Worm (Caenorhabditis elegans) whole organism, L4 larva: ENCODE data around the gene elp-1.

Experiments
- D1046.2 ChIP-seq: fragments of 200-800 bp; sonication (Bioruptor generic); IDR thresholded peaks from 2 replicates; pipeline ENCODE4 v1.3.6; 2022; ENCODE audit warnings: missing genetic modification characterization, missing compliant biosample characterization
- F10B5.3 ChIP-seq: sonication (generic microtip); optimal IDR thresholded peaks from 2 replicates; lab custom pipeline; 2016; ENCODE audit warnings: mild to moderate bottlenecking, missing genetic modification characterization, missing compliant biosample characterization
- F37D6.2 ChIP-seq: sonication (generic microtip); optimal IDR thresholded peaks from 2 replicates; lab custom pipeline; 2016; ENCODE audit warnings: mild to moderate bottlenecking, missing genetic modification characterization, missing compliant biosample characterization
- F49E8.2 ChIP-seq: sonication (generic microtip); optimal IDR thresholded peaks from 2 replicates; lab custom pipeline; 2016; ENCODE audit warnings: missing compliant biosample characterization, mild to moderate bottlenecking, missing genetic modification characterization, borderline replicate concordance
- R02D3.7 ChIP-seq: fragments of 150-350 bp; sonication (generic microtip); optimal IDR thresholded peaks from 3 replicates; lab custom pipeline; 2014; ENCODE audit warnings: missing biosample characterization, missing genetic modification characterization
- T26A8.4 ChIP-seq: fragments of 200-800 bp; sonication (Bioruptor generic); IDR thresholded peaks from 2 replicates; pipeline ENCODE4 v1.3.6; 2022; ENCODE audit warnings: missing genetic modification characterization, missing compliant biosample characterization
- Y48G9A.11 ChIP-seq: fragments of 200-800 bp; sonication (Bioruptor generic); IDR thresholded peaks from 2 replicates; pipeline ENCODE4 v1.3.6; 2022; ENCODE audit warnings: missing genetic modification reagents, missing genetic modification characterization, missing compliant biosample characterization
- Y75B8A.6 ChIP-seq: fragments of 200-800 bp; sonication (Bioruptor generic); IDR thresholded peaks from 2 replicates; pipeline ENCODE4 v1.3.6; 2022; ENCODE audit warnings: missing genetic modification reagents, missing genetic modification characterization, missing compliant biosample characterization
- ZK546.5 ChIP-seq, 2 experiments: sonication (generic microtip); optimal IDR thresholded peaks; 2 replicates each; lab custom pipeline; 2017; ENCODE audit warnings: missing biosample characterization in 2 of 2, missing genetic modification characterization in 2 of 2
- aly-2 ChIP-seq: sonication (generic microtip); optimal IDR thresholded peaks from 2 replicates; lab custom pipeline; 2018; ENCODE audit warnings: missing biosample characterization, missing genetic modification characterization
- ama-1 ChIP-seq: fragments of 150-350 bp; optimal IDR thresholded peaks from 2 replicates; lab custom pipeline; 2014; ENCODE audit warnings: inconsistent platforms, mixed read lengths
- attf-4 ChIP-seq: sonication (generic microtip); optimal IDR thresholded peaks from 3 replicates; lab custom pipeline; 2017; ENCODE audit warnings: missing biosample characterization, missing genetic modification characterization
- ceh-20 ChIP-seq: fragments of 200-800 bp; sonication (Bioruptor generic); IDR thresholded peaks from 2 replicates; pipeline ENCODE4 v1.3.6; 2022; ENCODE audit warnings: missing genetic modification reagents, missing genetic modification characterization, missing compliant biosample characterization
- ceh-32 ChIP-seq: sonication (generic microtip); optimal IDR thresholded peaks from 2 replicates; lab custom pipeline; 2016; ENCODE audit warnings: mild to moderate bottlenecking, missing genetic modification characterization, missing compliant biosample characterization; ENCODE audit not compliant: poor library complexity
- ceh-62 ChIP-seq: sonication (generic microtip); optimal IDR thresholded peaks from 2 replicates; lab custom pipeline; 2017; ENCODE audit warnings: missing biosample characterization, missing genetic modification characterization
- dmd-6 ChIP-seq: fragments of 200-800 bp; sonication (Bioruptor generic); IDR thresholded peaks from 2 replicates; pipeline ENCODE4 v1.3.6; 2022; ENCODE audit warnings: missing genetic modification reagents, missing genetic modification characterization, missing compliant biosample characterization
- dpl-1 ChIP-seq: fragments of 150-350 bp; optimal IDR thresholded peaks from 2 replicates; lab custom pipeline; 2014; ENCODE audit warnings: missing biosample characterization, missing genetic modification reagents, missing genetic modification characterization
- egl-27 ChIP-seq: sonication (generic microtip); optimal IDR thresholded peaks from 3 replicates; lab custom pipeline; 2017; ENCODE audit warnings: missing biosample characterization, missing genetic modification reagents, missing genetic modification characterization
- egl-43 ChIP-seq: fragments of 200-800 bp; sonication (Bioruptor generic); IDR thresholded peaks from 2 replicates; pipeline ENCODE4 v1.3.6; 2022; ENCODE audit warnings: missing genetic modification reagents, missing genetic modification characterization, missing compliant biosample characterization
- fkh-10 ChIP-seq: fragments of 150-350 bp; optimal IDR thresholded peaks from 2 replicates; lab custom pipeline; 2014; ENCODE audit warnings: missing biosample characterization, missing genetic modification reagents, missing genetic modification characterization
- fos-1 ChIP-seq: fragments of 150-350 bp; optimal IDR thresholded peaks from 2 replicates; lab custom pipeline; 2014; ENCODE audit warnings: missing biosample characterization, missing genetic modification characterization
- lim-7 ChIP-seq: fragments of 200-800 bp; sonication (Bioruptor generic); IDR thresholded peaks from 2 replicates; pipeline ENCODE4 v1.3.6; 2022; ENCODE audit warnings: missing genetic modification characterization, missing compliant biosample characterization
- lin-1 ChIP-seq: fragments of 200-800 bp; sonication (Bioruptor generic); IDR thresholded peaks from 2 replicates; pipeline ENCODE4 v1.3.6; 2022; ENCODE audit warnings: missing genetic modification reagents, missing genetic modification characterization, missing compliant biosample characterization
- lin-38 ChIP-seq: fragments of 200-800 bp; sonication (Bioruptor generic); IDR thresholded peaks from 2 replicates; pipeline ENCODE4 v1.3.6; 2022; ENCODE audit warnings: missing genetic modification reagents, missing genetic modification characterization, missing compliant biosample characterization
- mdl-1 ChIP-seq, 2 experiments: fragments of 150-350 bp in 1 of 2; sonication (generic microtip) in 1 of 2; optimal IDR thresholded peaks; 2 replicates each; lab custom pipeline; 2014 to 2017; ENCODE audit warnings: missing biosample characterization in 2 of 2, missing genetic modification characterization in 2 of 2
- mep-1 ChIP-seq: fragments of 150-350 bp; sonication (generic microtip); optimal IDR thresholded peaks from 3 replicates; lab custom pipeline; 2014; ENCODE audit warnings: missing biosample characterization, missing genetic modification characterization
- mes-2 ChIP-seq: sonication (generic microtip); optimal IDR thresholded peaks from 2 replicates; lab custom pipeline; 2016; ENCODE audit warnings: missing genotype, mild to moderate bottlenecking, missing genetic modification characterization, missing compliant biosample characterization; ENCODE audit not compliant: poor library complexity, severe bottlenecking
- mxl-2 ChIP-seq: fragments of 200-800 bp; sonication (Bioruptor generic); conservative IDR thresholded peaks from 2 replicates; pipeline ENCODE4 v1.3.6; 2022; ENCODE audit warnings: missing genetic modification reagents, missing genetic modification characterization, missing compliant biosample characterization
- nhr-10 ChIP-seq: fragments of 150-350 bp; optimal IDR thresholded peaks from 2 replicates; lab custom pipeline; 2014; ENCODE audit warnings: missing biosample characterization, missing genetic modification characterization
- nhr-111 ChIP-seq: fragments of 200-800 bp; sonication (Bioruptor generic); optimal IDR thresholded peaks from 2 replicates; lab custom pipeline; 2018; ENCODE audit warnings: mild to moderate bottlenecking, missing genetic modification characterization, missing compliant biosample characterization
- nhr-28 ChIP-seq: fragments of 150-350 bp; optimal IDR thresholded peaks from 2 replicates; lab custom pipeline; 2014; ENCODE audit warnings: missing biosample characterization, missing genetic modification characterization
- nhr-41 ChIP-seq: fragments of 200-800 bp; sonication (Bioruptor generic); IDR thresholded peaks from 2 replicates; pipeline ENCODE4 v1.3.6; 2022; ENCODE audit warnings: missing genetic modification reagents, missing genetic modification characterization, missing compliant biosample characterization
- nhr-42 ChIP-seq: fragments of 200-800 bp; sonication (Bioruptor generic); IDR thresholded peaks from 2 replicates; pipeline ENCODE4 v1.3.6; 2022; ENCODE audit warnings: missing genetic modification characterization, missing compliant biosample characterization
- nhr-77 ChIP-seq: fragments of 150-350 bp; optimal IDR thresholded peaks from 2 replicates; lab custom pipeline; 2014; ENCODE audit warnings: missing biosample characterization, missing genetic modification characterization
- pha-4 ChIP-seq, 2 experiments: fragments of 150-350 bp in 1 of 2; fragments of 200-800 bp in 1 of 2; sonication (Bioruptor generic) in 1 of 2; IDR thresholded peaks in 1 of 2; optimal IDR thresholded peaks in 1 of 2; 2 replicates each; pipeline versions ENCODE4 v1.3.6 to Lab custom; 2014 to 2022; ENCODE audit warnings: missing genetic modification characterization in 2 of 2, missing genetic modification reagents in 2 of 2, missing biosample characterization in 1 of 2, missing compliant biosample characterization in 1 of 2
- pqm-1 ChIP-seq: sonication (generic microtip); optimal IDR thresholded peaks from 2 replicates; lab custom pipeline; 2017; ENCODE audit warnings: missing biosample characterization, missing genetic modification characterization
- saeg-2 ChIP-seq: fragments of 200-800 bp; sonication (Bioruptor generic); IDR thresholded peaks from 2 replicates; pipeline ENCODE4 v1.3.6; 2022; ENCODE audit warnings: missing genetic modification reagents, missing genetic modification characterization, missing compliant biosample characterization
- skn-1 ChIP-seq: fragments of 150-350 bp; optimal IDR thresholded peaks from 2 replicates; lab custom pipeline; 2014; ENCODE audit warnings: missing biosample characterization, missing genetic modification characterization
- snpc-1.2 ChIP-seq: fragments of 200-800 bp; sonication (Bioruptor generic); IDR thresholded peaks from 2 replicates; pipeline ENCODE4 v1.3.6; 2022; ENCODE audit warnings: missing genetic modification reagents, missing genetic modification characterization, missing compliant biosample characterization
- spr-1 ChIP-seq: sonication (generic microtip); optimal IDR thresholded peaks from 2 replicates; lab custom pipeline; 2016; ENCODE audit warnings: mild to moderate bottlenecking, missing genetic modification characterization, missing compliant biosample characterization
- zag-1 ChIP-seq: fragments of 150-350 bp; optimal IDR thresholded peaks from 2 replicates; lab custom pipeline; 2014; ENCODE audit warnings: missing biosample characterization, missing genetic modification characterization
- zfp-3 ChIP-seq: fragments of 200-800 bp; sonication (Bioruptor generic); conservative IDR thresholded peaks from 2 replicates; pipeline ENCODE4 v1.3.6; 2022; ENCODE audit warnings: missing genetic modification reagents, missing genetic modification characterization, missing compliant biosample characterization

elp-1 gene

ce11 chrV:20770061-20770460 lies at the start of gene elp-1:
TSS of gene elp-1 (minus strand) at chrV:20770161.
- TF ChIP-seq F37D6.2 (no peak), spr-1 (tag; lab: Kevin White, UChicago) (no peak), mdl-1 (tag; optimal IDR thresholded peaks at IDR 0.05; lab: Kevin White, UChicago) (no peak), ceh-32 (tag; lab: Kevin White, UChicago) (no peak), dpl-1 (GFP tag; lab: Kevin White, UChicago) (no peak), Y48G9A.11 (GFP tag; lab: Robert Waterston, UW) (no peak), nhr-42 (GFP tag; lab: Robert Waterston, UW) (no peak), mep-1 (tag; lab: Kevin White, UChicago) (no peak), pqm-1 (no peak), attf-4 (tag; lab: Kevin White, UChicago) (no peak), saeg-2 (no peak), fos-1 (tag; lab: Kevin White, UChicago) (no peak), ceh-20 (GFP tag; lab: Robert Waterston, UW) (no peak), lim-7 (GFP tag; lab: Robert Waterston, UW) (no peak), T26A8.4 (no peak), lin-1 (GFP tag; lab: Robert Waterston, UW) (no peak), egl-43 (GFP tag; lab: Robert Waterston, UW) (no peak)

ce11 chrV:20815842-20816241 lies 45.9 kb upstream of the elp-1 start, which contains the start of gene sshk-1:
TSS of gene sshk-1 (plus strand) at chrV:20816142.
- TF ChIP-seq nhr-41 (GFP tag; lab: Robert Waterston, UW) (no peak), snpc-1.2 (GFP tag; lab: Robert Waterston, UW) (no peak), zag-1 (no peak), dmd-6 (GFP tag; lab: Robert Waterston, UW) (no peak), F10B5.3 (no peak), lin-1 (GFP tag; lab: Robert Waterston, UW) (no peak), nhr-10 (tag; lab: Kevin White, UChicago) (no peak), ceh-62 (no peak), dpl-1 (GFP tag; lab: Kevin White, UChicago) (no peak), aly-2 (tag; lab: Kevin White, UChicago) (no peak), pha-4 (GFP tag; IDR thresholded peaks at IDR 0.05; lab: Robert Waterston, UW) (no peak), pha-4 (tag; optimal IDR thresholded peaks at IDR 0.05; lab: Kevin White, UChicago) (no peak), F49E8.2 (tag; lab: Kevin White, UChicago) (no peak), nhr-28 (tag; lab: Kevin White, UChicago) (no peak), egl-27 (no peak), lim-7 (GFP tag; lab: Robert Waterston, UW) (no peak), ceh-32 (tag; lab: Kevin White, UChicago) (no peak), R02D3.7 (no peak)

ce11 chrV:20814424-20814823 lies 44.5 kb upstream of the elp-1 start, which contains the start of gene Y44A6D.7:
TSS of gene Y44A6D.7 (plus strand) at chrV:20814724.
- TF ChIP-seq ama-1 (no peak), nhr-111 (GFP tag; lab: Kevin White, UChicago) (no peak), zfp-3 (GFP tag; lab: Robert Waterston, UW) (no peak), lin-38 (GFP tag; lab: Robert Waterston, UW) (no peak), nhr-10 (tag; lab: Kevin White, UChicago) (no peak), F37D6.2 (no peak), dmd-6 (GFP tag; lab: Robert Waterston, UW) (no peak), skn-1 (no peak), nhr-77 (tag; lab: Kevin White, UChicago) (no peak), fkh-10 (no peak), mes-2 (tag; lab: Kevin White, UChicago) (no peak), F10B5.3 (no peak), mxl-2 (no peak), ZK546.5 (tag; optimal IDR thresholded peaks at IDR 0.05; lab: Kevin White, UChicago) (no peak), aly-2 (tag; lab: Kevin White, UChicago) (no peak), D1046.2 (GFP tag; lab: Robert Waterston, UW) (no peak), Y75B8A.6 (GFP tag; lab: Robert Waterston, UW) (no peak), fos-1 (tag; lab: Kevin White, UChicago) (no peak)
- TF ChIP-seq, all 104 proteins: peak for 0
